Worm (Caenorhabditis elegans): Measurements from ENCODE around the gene nep-15.
A peak's percentile ranks its signal among the peaks of the same experiment; 100 is the strongest.

Gene nep-15

DNA sequence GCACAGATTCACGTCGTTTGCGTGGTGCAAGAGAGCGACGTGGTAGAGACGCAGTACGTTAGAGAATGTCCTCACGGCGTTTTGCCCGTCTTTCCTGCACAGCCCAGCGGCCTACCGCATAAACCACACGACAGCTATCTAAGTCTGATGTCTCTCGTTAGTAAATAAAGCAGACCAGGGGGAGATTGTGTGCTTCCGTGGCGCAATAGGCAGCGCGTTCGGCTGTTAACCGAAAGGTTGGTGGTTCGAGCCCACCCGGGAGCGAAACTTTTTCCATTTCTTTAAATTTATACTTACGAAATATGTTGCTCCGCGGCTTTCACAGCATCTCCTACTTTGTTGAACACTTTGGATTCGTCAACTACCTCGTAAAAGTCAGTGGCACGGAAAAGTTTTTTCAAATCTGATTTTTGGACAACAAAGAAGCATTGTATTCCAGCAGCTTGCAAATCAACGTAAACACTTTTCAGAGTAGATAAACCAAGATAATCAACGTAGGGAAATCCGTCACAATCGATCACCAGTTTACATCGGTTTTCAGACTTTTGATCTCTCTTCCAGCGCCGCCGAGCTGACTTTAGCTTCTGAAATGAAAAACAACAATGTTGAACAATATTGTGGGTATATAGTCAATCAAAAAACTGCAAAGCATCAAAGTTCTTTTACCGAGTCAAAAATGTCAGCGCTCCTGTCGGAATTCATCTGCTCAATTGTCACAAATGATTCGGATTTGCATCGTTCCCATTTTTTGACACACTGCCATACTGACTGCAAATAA lies 32.5 kb downstream of the nep-15 start (continued):
- TF ChIP-seq hlh-4 (tag; optimal IDR thresholded peaks at IDR 0.05) (peak; percentile 3), lin-13 (GFP tag; optimal IDR thresholded peaks at IDR 0.05) (peak; percentile 80), mdl-1 (tag; optimal IDR thresholded peaks at IDR 0.05) (peak in 1 of 2 experiments; percentile 81), aha-1 (tag; optimal IDR thresholded peaks at IDR 0.05) (no peak), nhr-47 (tag; optimal IDR thresholded peaks at IDR 0.05) (peak; percentile 96), grh-1 (GFP tag; IDR thresholded peaks at IDR 0.05) (peak; percentile 77), ceh-63 (GFP tag; optimal IDR thresholded peaks at IDR 0.05) (no peak), rnt-1 (tag; optimal IDR thresholded peaks at IDR 0.05) (peak; percentile 91), pax-3 (tag; optimal IDR thresholded peaks at IDR 0.05) (peak; percentile 82), nhr-28 (tag; optimal IDR thresholded peaks at IDR 0.05) (no peak), swsn-7 (tag; optimal IDR thresholded peaks at IDR 0.05) (peak; percentile 94), vab-15 (tag; optimal IDR thresholded peaks at IDR 0.05) (no peak), aly-2 (tag; optimal IDR thresholded peaks at IDR 0.05) (peak; percentile 63), unc-86 (tag; optimal IDR thresholded peaks at IDR 0.05) (peak; percentile 87), lin-35 (GFP tag; optimal IDR thresholded peaks at IDR 0.05) (peak; percentile 33 to 83), lin-14 (GFP tag; optimal IDR thresholded peaks at IDR 0.05) (peak; percentile 97), tlp-1 (tag; optimal IDR thresholded peaks at IDR 0.05) (no peak), fkh-4 (tag; optimal IDR thresholded peaks at IDR 0.05; ENCODE audit: borderline replicate concordance) (no peak), F16B12.6 (tag; optimal IDR thresholded peaks at IDR 0.05) (no peak), hpl-2 (GFP tag; optimal IDR thresholded peaks at IDR 0.05) (no peak), lsy-2 (tag; optimal IDR thresholded peaks at IDR 0.05) (peak; percentile 81 to 83), zip-4 (GFP tag; optimal IDR thresholded peaks at IDR 0.05) (peak; percentile 81), blmp-1 (tag; optimal IDR thresholded peaks at IDR 0.05) (peak; percentile 42), nhr-237 (tag; optimal IDR thresholded peaks at IDR 0.05) (peak; percentile 48), ces-1 (GFP tag; optimal IDR thresholded peaks at IDR 0.05) (no peak), sptf-1 (tag; optimal IDR thresholded peaks at IDR 0.05) (no peak), nhr-77 (tag; optimal IDR thresholded peaks at IDR 0.05) (peak; percentile 75), egl-13 (tag; optimal IDR thresholded peaks at IDR 0.05) (peak; percentile 84), C34B4.2 (tag; optimal IDR thresholded peaks at IDR 0.05) (no peak), ama-1 (optimal IDR thresholded peaks at IDR 0.05) (no peak), lir-3 (tag; optimal IDR thresholded peaks at IDR 0.05; ENCODE audit: poor library complexity) (peak; percentile 84), nhr-12 (tag; optimal IDR thresholded peaks at IDR 0.05) (no peak), tbx-2 (tag; optimal IDR thresholded peaks at IDR 0.05) (peak; percentile 94), zag-1 (tag; optimal IDR thresholded peaks at IDR 0.05) (no peak)

DNA sequence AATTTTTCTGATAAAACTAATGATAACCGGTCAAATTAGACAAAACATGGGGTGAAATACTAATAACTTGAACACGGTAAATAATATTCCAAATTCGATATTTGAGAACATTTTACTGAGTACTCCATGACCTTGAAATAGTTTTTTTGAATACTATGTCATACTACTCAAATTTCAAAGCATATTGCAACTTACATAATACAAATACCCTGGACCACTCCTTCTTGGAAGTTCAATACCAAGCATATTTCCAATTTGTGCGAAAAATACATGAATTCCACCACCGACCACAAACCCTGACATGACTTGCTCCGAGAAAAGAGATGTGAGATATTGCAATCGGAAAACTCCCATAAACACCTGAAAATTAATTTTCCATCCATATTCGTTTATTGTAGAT lies 34.8 kb downstream of the nep-15 start:
- TF ChIP-seq elt-3 (tag; optimal IDR thresholded peaks at IDR 0.05) (no peak), ces-1 (GFP tag; optimal IDR thresholded peaks at IDR 0.05) (no peak), tbx-2 (tag; optimal IDR thresholded peaks at IDR 0.05) (no peak), lir-3 (tag; optimal IDR thresholded peaks at IDR 0.05; ENCODE audit: poor library complexity) (no peak), hpl-2 (GFP tag; optimal IDR thresholded peaks at IDR 0.05) (no peak), nhr-84 (tag; optimal IDR thresholded peaks at IDR 0.05) (no peak), zip-4 (GFP tag; optimal IDR thresholded peaks at IDR 0.05) (no peak), egl-13 (tag; optimal IDR thresholded peaks at IDR 0.05) (no peak), lin-15B (tag; optimal IDR thresholded peaks at IDR 0.05) (no peak), grh-1 (GFP tag; IDR thresholded peaks at IDR 0.05) (no peak), ceh-63 (GFP tag; optimal IDR thresholded peaks at IDR 0.05) (no peak), fos-1 (tag; optimal IDR thresholded peaks at IDR 0.05) (no peak), ztf-4 (tag; optimal IDR thresholded peaks at IDR 0.05) (no peak), hlh-4 (tag; optimal IDR thresholded peaks at IDR 0.05) (no peak), efl-1 (optimal IDR thresholded peaks at IDR 0.05) (no peak), efl-1 (GFP tag; optimal IDR thresholded peaks at IDR 0.05 in 1 of 2) (no peak), egl-27 (tag; optimal IDR thresholded peaks at IDR 0.05) (no peak), nhr-85 (tag) (no peak), blmp-1 (tag; optimal IDR thresholded peaks at IDR 0.05) (no peak), sox-4 (tag; optimal IDR thresholded peaks at IDR 0.05) (no peak), sup-37 (GFP tag; optimal IDR thresholded peaks at IDR 0.05) (no peak)
